Fruit fly (Drosophila melanogaster): ENCODE measurements around the gene CG14708.

Gene CG14708

DNA sequence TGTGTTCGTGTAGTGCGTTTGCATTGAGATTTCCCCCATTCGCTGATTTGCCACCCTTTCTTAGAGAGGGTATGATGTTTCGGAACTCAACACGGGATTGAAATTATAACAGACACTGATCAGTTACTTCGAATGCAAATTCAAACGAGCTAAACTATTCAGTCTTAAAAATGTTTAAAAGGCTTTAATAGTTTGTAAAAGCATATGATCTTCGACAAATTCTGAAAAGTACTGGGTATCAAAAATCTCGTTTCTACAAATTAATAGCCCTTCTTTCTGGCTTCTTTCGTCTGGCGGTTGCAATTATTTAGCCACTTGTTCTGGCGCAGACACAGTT, 28.3 kb downstream of the CG14708 start:
- TF ChIP-seq gl (tag; optimal IDR thresholded peaks at IDR 0.05) (peak; percentile 73), CG17806 (tag; optimal IDR thresholded peaks at IDR 0.05) (peak; percentile 87), rn (GFP tag; IDR thresholded peaks at IDR 0.05) (peak; percentile 67; the same call in 1 of the 2 replicates), fd96Ca (GFP tag; IDR thresholded peaks at IDR 0.05) (peak; percentile 95), CG13204 (GFP tag; optimal IDR thresholded peaks at IDR 0.05) (peak; percentile 51), Ets98B (GFP tag; IDR thresholded peaks at IDR 0.05) (peak; percentile 95), CG10348 (GFP tag; IDR thresholded peaks at IDR 0.05) (peak; percentile 63; the same call in 1 of the 2 replicates), CG15710 (tag; optimal IDR thresholded peaks at IDR 0.05) (peak; percentile 81), CG8159 (tag; optimal IDR thresholded peaks at IDR 0.05) (peak; percentile 84), CG12605 (GFP tag; IDR thresholded peaks at IDR 0.05) (no peak; the same call in none of the 2 replicates), Pif1A (GFP tag; optimal IDR thresholded peaks at IDR 0.05) (no peak), CG34367 (tag; optimal IDR thresholded peaks at IDR 0.05) (peak; percentile 82), Pif1B (GFP tag; optimal IDR thresholded peaks at IDR 0.05) (no peak), EcR (GFP tag; optimal IDR thresholded peaks at IDR 0.05) (no peak), D1 (tag; optimal IDR thresholded peaks at IDR 0.05) (no peak), CG9948 (tag; optimal IDR thresholded peaks at IDR 0.05) (peak; percentile 84), CG32121 (GFP tag; IDR thresholded peaks at IDR 0.05) (peak; percentile 95), CG14655 (GFP tag; optimal IDR thresholded peaks at IDR 0.05) (no peak), CG8301 (tag; optimal IDR thresholded peaks at IDR 0.05) (peak; percentile 93), CG4496 (GFP tag; IDR thresholded peaks at IDR 0.05) (peak; percentile 96)

DNA sequence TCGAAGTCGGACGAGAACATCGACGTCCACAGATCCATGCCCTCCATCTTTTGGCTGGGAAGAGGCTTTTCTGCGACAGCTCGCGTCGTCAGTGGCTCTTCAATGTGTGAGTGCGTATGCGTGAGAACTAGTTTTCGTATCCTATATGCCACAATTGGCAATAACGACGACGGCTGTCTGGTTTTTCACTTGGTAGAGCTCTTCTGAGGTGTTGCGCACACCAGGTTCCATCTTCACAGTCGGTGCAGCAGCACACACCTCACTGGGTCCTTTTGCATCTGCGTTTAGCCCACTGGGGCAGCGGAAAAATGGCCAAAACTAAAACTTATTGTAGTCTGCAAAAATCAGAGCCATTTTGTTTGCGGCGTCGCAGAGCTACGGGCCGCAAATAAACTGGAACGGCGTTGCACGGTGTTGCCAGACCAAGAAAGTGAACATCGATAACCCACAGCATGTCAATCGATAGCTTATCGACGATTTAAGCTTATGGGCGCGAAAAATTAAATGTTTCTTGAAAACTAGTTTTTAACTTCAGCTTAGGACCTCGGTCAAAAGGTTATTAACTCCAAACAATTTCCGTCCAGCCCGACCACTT, 35.9 kb downstream of the CG14708 start, which contains the start of gene CG6791:
Gene CG6791 (minus strand): TSS at position 383 of the 595 bp plus-strand sequence.
- TF ChIP-seq CG13204 (GFP tag; optimal IDR thresholded peaks at IDR 0.05) (no peak), CG17806 (tag; optimal IDR thresholded peaks at IDR 0.05) (no peak), Ets98B (GFP tag; IDR thresholded peaks at IDR 0.05) (peak; percentile 13; the same call in 1 of the 2 replicates), CG9948 (tag; optimal IDR thresholded peaks at IDR 0.05) (peak; percentile 62), EcR (GFP tag; optimal IDR thresholded peaks at IDR 0.05) (peak; percentile 32), CG4496 (GFP tag; IDR thresholded peaks at IDR 0.05) (no peak), CG8301 (tag; optimal IDR thresholded peaks at IDR 0.05) (no peak)

DNA sequence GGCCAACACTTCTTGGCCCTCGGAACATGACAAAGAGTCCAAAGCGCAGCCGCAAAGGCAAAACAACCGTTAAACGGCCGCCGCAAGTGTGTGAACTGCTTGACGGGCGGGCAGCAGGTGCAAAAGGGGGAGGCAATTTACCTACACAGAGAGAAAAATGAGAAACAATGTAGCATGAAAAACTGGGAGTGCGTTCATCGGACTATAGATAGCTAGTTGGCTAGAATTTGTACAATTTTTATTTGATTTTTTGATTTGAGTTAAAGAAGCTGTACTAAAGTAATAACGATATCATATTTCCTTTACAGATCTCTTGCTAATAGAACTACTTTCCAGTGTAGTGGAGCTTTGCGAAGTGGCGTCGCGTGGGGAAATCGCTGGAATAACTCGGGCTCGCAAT, 41.6 kb downstream of the CG14708 start:
- TF ChIP-seq CG8301 (tag; optimal IDR thresholded peaks at IDR 0.05) (peak; percentile 49), CG17806 (tag; optimal IDR thresholded peaks at IDR 0.05) (peak; percentile 15), CG15710 (tag; optimal IDR thresholded peaks at IDR 0.05) (peak; percentile 20), Snoo (tag; optimal IDR thresholded peaks at IDR 0.05) (no peak), Pif1A (GFP tag; optimal IDR thresholded peaks at IDR 0.05) (no peak), CG4496 (GFP tag; IDR thresholded peaks at IDR 0.05) (peak; percentile 82), fd96Ca (GFP tag; IDR thresholded peaks at IDR 0.05) (peak; percentile 52; the same call in 2 of the 3 replicates), CG12605 (GFP tag; IDR thresholded peaks at IDR 0.05) (peak; percentile 58), CG34367 (tag; optimal IDR thresholded peaks at IDR 0.05) (no peak), CG8159 (tag; optimal IDR thresholded peaks at IDR 0.05) (no peak), CG10348 (GFP tag; IDR thresholded peaks at IDR 0.05) (no peak), Ets98B (GFP tag; IDR thresholded peaks at IDR 0.05) (peak; percentile 75), CG32121 (GFP tag; IDR thresholded peaks at IDR 0.05) (peak; percentile 62), D1 (tag; optimal IDR thresholded peaks at IDR 0.05) (no peak), Pif1B (GFP tag; optimal IDR thresholded peaks at IDR 0.05) (no peak), EcR (GFP tag; optimal IDR thresholded peaks at IDR 0.05) (no peak), rn (GFP tag; IDR thresholded peaks at IDR 0.05) (0 out of 2 replicates have a peak, but pooled peaks have one; percentile 20)

DNA sequence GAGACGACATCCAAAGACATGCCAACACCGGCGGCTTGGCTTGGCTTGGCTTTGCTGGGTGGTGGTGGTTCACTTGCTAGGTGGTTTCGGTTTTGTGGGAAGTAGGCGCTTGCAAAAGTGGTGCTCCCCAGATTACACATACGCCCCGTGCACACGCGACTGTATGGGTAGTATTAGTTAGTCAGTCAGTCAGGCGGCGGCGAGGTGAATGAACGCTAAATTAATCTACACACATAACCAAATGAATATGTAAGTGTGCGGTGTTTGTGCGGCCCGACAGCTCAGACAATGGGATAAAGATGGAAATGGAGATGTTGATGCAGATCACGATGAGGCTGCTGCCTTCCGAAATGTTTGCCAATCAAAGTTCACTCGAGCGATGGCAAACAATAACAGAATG, 49.2 kb downstream of the CG14708 start:
- TF ChIP-seq EcR (GFP tag; optimal IDR thresholded peaks at IDR 0.05), result peak; percentile 70
- no peak for TF ChIP-seq D1 (tag; optimal IDR thresholded peaks at IDR 0.05)

All from whole organism, pupa.